Fruit fly (Drosophila melanogaster) whole organism, embryonic: ENCODE data around the gene CG10333.

Source experiments
- B-H1 ChIP-seq: fragments of 200-800 bp; sonication (Bioruptor generic); IDR thresholded peaks from 3 replicates; pipeline ENCODE4 v1.3.6; 2022; ENCODE audit warnings: missing biosample characterization, missing genetic modification characterization
- CG10209 ChIP-seq: fragments of 200-800 bp; sonication (Bioruptor generic); optimal IDR thresholded peaks from 3 replicates; lab custom pipeline; 2017; ENCODE audit warnings: missing biosample characterization, mild to moderate bottlenecking, missing genetic modification characterization, missing genetic modification reagents
- CG10274 ChIP-seq: fragments of 200-800 bp; sonication (Bioruptor generic); optimal IDR thresholded peaks from 3 replicates; lab custom pipeline; 2017; ENCODE audit warnings: missing biosample characterization, mild to moderate bottlenecking, missing genetic modification characterization
- CG10979 ChIP-seq: fragments of 200-800 bp; sonication (Bioruptor generic); optimal IDR thresholded peaks from 2 replicates; lab custom pipeline; 2018; ENCODE audit warnings: missing biosample characterization, mild to moderate bottlenecking, missing genetic modification characterization, moderate library complexity
- CG11398 ChIP-seq: fragments of 200-800 bp; sonication (Bioruptor generic); optimal IDR thresholded peaks from 2 replicates; lab custom pipeline; 2016; ENCODE audit warnings: missing biosample characterization, missing genetic modification characterization
- CG12155 ChIP-seq: fragments of 200-800 bp; sonication (Bioruptor generic); optimal IDR thresholded peaks from 3 replicates; lab custom pipeline; 2016; ENCODE audit warnings: missing biosample characterization, missing genetic modification characterization
- CG12299 ChIP-seq: fragments of 200-800 bp; sonication (Bioruptor generic); optimal IDR thresholded peaks from 2 replicates; lab custom pipeline; 2018; ENCODE audit warnings: missing biosample characterization, mild to moderate bottlenecking, missing genetic modification characterization
- CG15514 ChIP-seq: fragments of 200-800 bp; sonication (Bioruptor generic); optimal IDR thresholded peaks from 3 replicates; lab custom pipeline; 2017; ENCODE audit warnings: missing biosample characterization, missing genetic modification characterization, mild to moderate bottlenecking, moderate library complexity, missing genetic modification reagents
- CG1603 ChIP-seq: fragments of 200-800 bp; sonication (Bioruptor generic); optimal IDR thresholded peaks from 2 replicates; lab custom pipeline; 2019; ENCODE audit warnings: missing biosample characterization, mild to moderate bottlenecking, missing genetic modification characterization, moderate library complexity
- CG17385 ChIP-seq: fragments of 200-800 bp; sonication (Bioruptor generic); optimal IDR thresholded peaks from 3 replicates; lab custom pipeline; 2018; ENCODE audit warnings: missing biosample characterization, mild to moderate bottlenecking, missing genetic modification characterization
- CG1792 ChIP-seq: fragments of 200-800 bp; sonication (Bioruptor generic); optimal IDR thresholded peaks from 2 replicates; lab custom pipeline; 2016; ENCODE audit warnings: missing biosample characterization, missing genetic modification characterization
- CG1832 ChIP-seq: fragments of 200-800 bp; sonication (Bioruptor generic); optimal IDR thresholded peaks from 2 replicates; lab custom pipeline; 2017; ENCODE audit warnings: missing biosample characterization, mild to moderate bottlenecking, missing genetic modification characterization, inconsistent platforms
- CG18619 ChIP-seq: fragments of 200-800 bp; sonication (Bioruptor generic); optimal IDR thresholded peaks from 3 replicates; lab custom pipeline; 2017; ENCODE audit warnings: missing biosample characterization, mild to moderate bottlenecking, missing genetic modification characterization
- CG18764 ChIP-seq: fragments of 200-800 bp; sonication (Bioruptor generic); optimal IDR thresholded peaks from 3 replicates; lab custom pipeline; 2016; ENCODE audit warnings: missing biosample characterization, missing genetic modification characterization
- CG34224 ChIP-seq: fragments of 200-800 bp; sonication (Bioruptor generic); IDR thresholded peaks from 3 replicates; pipeline ENCODE4 v1.3.6; 2022; ENCODE audit warnings: missing biosample characterization, missing genetic modification characterization; ENCODE audit not compliant: partially characterized antibody
- CG34422 ChIP-seq: fragments of 200-800 bp; sonication (Bioruptor generic); IDR thresholded peaks from 3 replicates; pipeline ENCODE4 v1.3.6; 2022; ENCODE audit warnings: missing biosample characterization, missing genetic modification characterization
- CG4328 ChIP-seq: fragments of 200-800 bp; sonication (Bioruptor generic); optimal IDR thresholded peaks from 3 replicates; lab custom pipeline; 2017; ENCODE audit warnings: missing biosample characterization, missing genetic modification reagents, missing genetic modification characterization
- CG5180 ChIP-seq: fragments of 200-800 bp; sonication (Bioruptor generic); optimal IDR thresholded peaks from 3 replicates; lab custom pipeline; 2017; ENCODE audit warnings: missing biosample characterization, missing genetic modification characterization, mild to moderate bottlenecking, moderate library complexity, missing genetic modification reagents
- CG7357 ChIP-seq: fragments of 200-800 bp; sonication (Bioruptor generic); IDR thresholded peaks from 3 replicates; pipeline ENCODE4 v1.3.6; 2022; ENCODE audit warnings: missing biosample characterization, missing genetic modification characterization
- CG7372 ChIP-seq: fragments of 200-800 bp; sonication (Bioruptor generic); IDR thresholded peaks from 2 replicates; pipeline ENCODE4 v1.3.6; 2022; ENCODE audit warnings: missing biosample characterization, missing genetic modification characterization
- CG8388 ChIP-seq: fragments of 200-800 bp; sonication (Bioruptor generic); optimal IDR thresholded peaks from 2 replicates; lab custom pipeline; 2019; ENCODE audit warnings: missing biosample characterization, mild to moderate bottlenecking, missing genetic modification characterization, moderate library complexity
- Dad ChIP-seq: fragments of 200-800 bp; sonication (Bioruptor generic); optimal IDR thresholded peaks from 3 replicates; lab custom pipeline; 2016; ENCODE audit warnings: missing biosample characterization, missing genetic modification characterization
- Dip3 ChIP-seq: fragments of 200-800 bp; sonication (Bioruptor generic); optimal IDR thresholded peaks from 3 replicates; lab custom pipeline; 2016; ENCODE audit warnings: missing biosample characterization, missing genetic modification characterization
- Eip74EF ChIP-seq, 2 experiments: fragments of 200-800 bp in 1 of 2; fragments of >200 bp in 1 of 2; sonication (Bioruptor generic) in 1 of 2; optimal IDR thresholded peaks; 2 replicates each; lab custom pipeline; 2017 to 2019; ENCODE audit warnings: missing biosample characterization in 2 of 2, missing genetic modification characterization in 2 of 2, mild to moderate bottlenecking in 1 of 2, moderate library complexity in 1 of 2
- HLH54F ChIP-seq: fragments of 200-800 bp; sonication (Bioruptor generic); optimal IDR thresholded peaks from 3 replicates; lab custom pipeline; 2016; ENCODE audit warnings: missing biosample characterization, missing genetic modification characterization
- Lpt ChIP-seq: fragments of >200 bp; optimal IDR thresholded peaks from 2 replicates; lab custom pipeline; 2018; ENCODE audit warnings: missing biosample characterization, missing genetic modification characterization
- Mes4 ChIP-seq: fragments of 200-800 bp; sonication (Bioruptor generic); optimal IDR thresholded peaks from 2 replicates; lab custom pipeline; 2016; ENCODE audit warnings: missing biosample characterization, missing genetic modification characterization
- Mrtf ChIP-seq: fragments of 200-800 bp; sonication (Bioruptor generic); IDR thresholded peaks from 3 replicates; pipeline ENCODE4 v1.3.6; 2022; ENCODE audit warnings: missing biosample characterization, missing genetic modification characterization
- NK7.1 ChIP-seq: fragments of 200-800 bp; sonication (Bioruptor generic); optimal IDR thresholded peaks from 3 replicates; lab custom pipeline; 2016; ENCODE audit warnings: missing biosample characterization, missing genetic modification characterization
- Neu2 ChIP-seq: fragments of 200-800 bp; sonication (Bioruptor generic); optimal IDR thresholded peaks from 3 replicates; lab custom pipeline; 2016; ENCODE audit warnings: missing biosample characterization, missing genetic modification characterization, borderline replicate concordance
- Nf-YC ChIP-seq: fragments of 200-800 bp; optimal IDR thresholded peaks from 3 replicates; lab custom pipeline; 2019; ENCODE audit warnings: missing biosample characterization, mild to moderate bottlenecking, missing genetic modification characterization, moderate library complexity
- Pdp1 ChIP-seq, 2 experiments: fragments of 200-800 bp; sonication (Bioruptor generic); optimal IDR thresholded peaks; 3 replicates each; lab custom pipeline; 2016; ENCODE audit warnings: missing biosample characterization in 2 of 2, missing genetic modification characterization in 2 of 2, mild to moderate bottlenecking in 1 of 2, moderate library complexity in 1 of 2
- Poxn ChIP-seq: fragments of 200-800 bp; sonication (Bioruptor generic); IDR thresholded peaks from 2 replicates; pipeline ENCODE4 v1.3.6; 2022; ENCODE audit warnings: missing biosample characterization, missing genetic modification characterization
- Stat92E ChIP-seq, 3 experiments: fragments of >200 bp in 2 of 3; fragments of 200-800 bp in 1 of 3; sonication (Bioruptor generic) in 1 of 3; optimal IDR thresholded peaks; 2 replicates each; lab custom pipeline; 2017 to 2019; ENCODE audit warnings: missing biosample characterization in 3 of 3, missing genetic modification characterization in 3 of 3, mild to moderate bottlenecking in 1 of 3, moderate library complexity in 1 of 3
- bcd ChIP-seq: fragments of 200-800 bp; sonication (Bioruptor generic); optimal IDR thresholded peaks from 2 replicates; lab custom pipeline; 2017; ENCODE audit warnings: missing biosample characterization, mild to moderate bottlenecking, missing genetic modification characterization
- bowl ChIP-seq: fragments of 200-800 bp; sonication (Bioruptor generic); IDR thresholded peaks from 2 replicates; pipeline ENCODE4 v1.3.6; 2022; ENCODE audit warnings: missing biosample characterization, missing genetic modification characterization
- emc ChIP-seq: fragments of 200-800 bp; sonication (Bioruptor generic); optimal IDR thresholded peaks from 2 replicates; lab custom pipeline; 2016; ENCODE audit warnings: missing biosample characterization, missing genetic modification characterization
- esg ChIP-seq: fragments of 200-800 bp; sonication (Bioruptor generic); conservative IDR thresholded peaks from 2 replicates; pipeline ENCODE4 v1.3.6; 2022; ENCODE audit warnings: missing biosample characterization, missing genetic modification characterization
- eve ChIP-seq, 2 experiments: fragments of >200 bp; optimal IDR thresholded peaks; 2 replicates each; lab custom pipeline; 2017; ENCODE audit warnings: missing biosample characterization in 2 of 2, missing genetic modification characterization in 2 of 2
- eyg ChIP-seq: fragments of 200-800 bp; sonication (Bioruptor generic); optimal IDR thresholded peaks from 3 replicates; lab custom pipeline; 2016; ENCODE audit warnings: missing biosample characterization, missing genetic modification characterization
- gcm ChIP-seq: fragments of 200-800 bp; sonication (Bioruptor generic); optimal IDR thresholded peaks from 2 replicates; lab custom pipeline; 2019; ENCODE audit warnings: missing biosample characterization, mild to moderate bottlenecking, missing genetic modification characterization, moderate library complexity
- kah ChIP-seq: fragments of 200-800 bp; sonication (Bioruptor generic); optimal IDR thresholded peaks from 2 replicates; lab custom pipeline; 2018; ENCODE audit warnings: missing biosample characterization, mild to moderate bottlenecking, missing genetic modification characterization
- kay ChIP-seq: fragments of 200-800 bp; sonication (Bioruptor generic); optimal IDR thresholded peaks from 2 replicates; lab custom pipeline; 2016; ENCODE audit warnings: missing biosample characterization, missing genetic modification characterization
- pfk ChIP-seq: fragments of 200-800 bp; sonication (Bioruptor generic); optimal IDR thresholded peaks from 2 replicates; lab custom pipeline; 2018; ENCODE audit warnings: missing biosample characterization, mild to moderate bottlenecking, missing genetic modification characterization, moderate library complexity
- pnt ChIP-seq: fragments of 200-800 bp; sonication (Bioruptor generic); optimal IDR thresholded peaks from 3 replicates; lab custom pipeline; 2016; ENCODE audit warnings: missing biosample characterization, missing genetic modification characterization
- row ChIP-seq: fragments of 200-800 bp; sonication (Bioruptor generic); IDR thresholded peaks from 3 replicates; pipeline ENCODE4 v1.3.6; 2022; ENCODE audit warnings: missing biosample characterization, missing genetic modification characterization
- scrt ChIP-seq: fragments of 200-800 bp; sonication (Bioruptor generic); optimal IDR thresholded peaks from 2 replicates; lab custom pipeline; 2018; ENCODE audit warnings: missing biosample characterization, mild to moderate bottlenecking, missing genetic modification characterization, moderate library complexity
- sd ChIP-seq: fragments of 200-800 bp; sonication (Bioruptor generic); optimal IDR thresholded peaks from 3 replicates; lab custom pipeline; 2018; ENCODE audit warnings: missing biosample characterization, mild to moderate bottlenecking, missing genetic modification characterization, moderate library complexity
- sob ChIP-seq: fragments of 200-800 bp; sonication (Bioruptor generic); IDR thresholded peaks from 2 replicates; pipeline ENCODE4 v1.3.6; 2022; ENCODE audit warnings: missing biosample characterization, missing genetic modification characterization
- vfl ChIP-seq: fragments of 200-800 bp; sonication (Bioruptor generic); optimal IDR thresholded peaks from 2 replicates; lab custom pipeline; 2016; ENCODE audit warnings: missing biosample characterization, missing genetic modification characterization

CG10333 gene

DNA sequence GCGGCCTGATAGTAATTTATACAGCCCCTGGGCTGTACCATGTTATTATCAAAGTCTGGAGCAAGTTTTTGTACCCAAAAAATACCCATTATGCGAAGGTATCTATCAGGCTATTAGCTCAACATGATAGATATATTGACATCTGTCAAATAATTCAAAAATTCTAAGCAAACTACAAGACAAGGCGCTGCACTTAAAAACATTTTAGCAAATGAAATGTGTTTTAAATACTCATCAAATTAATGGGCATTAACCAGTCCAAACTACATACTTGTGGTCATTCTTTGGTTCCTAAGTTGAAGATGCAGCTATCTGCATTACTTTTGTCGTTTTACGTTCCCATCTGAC, 46.7 kb downstream of the CG10333 start (continued):
- TF ChIP-seq pfk (GFP tag; lab: Kevin White, UChicago) = no peak
- TF ChIP-seq CG8388 (GFP tag; lab: Kevin White, UChicago) = peak; percentile 88
- peak; percentile 77 for TF ChIP-seq CG1603 (tag; lab: Kevin White, UChicago)
- TF ChIP-seq CG11398 = no peak
- TF ChIP-seq CG15514 (GFP tag; lab: Kevin White, UChicago) = no peak
- peak; percentile 87 for TF ChIP-seq CG10979
- peak; percentile 52 for TF ChIP-seq Neu2 (GFP tag; lab: Kevin White, UChicago)
- peak; percentile 36; the same call in 1 of the 3 replicates for TF ChIP-seq CG7357
- TF ChIP-seq CG10209 (GFP tag; lab: Kevin White, UChicago) = peak; percentile 12
- TF ChIP-seq Nf-YC (tag; lab: Kevin White, UChicago) = no peak
- peak; percentile 59 for TF ChIP-seq kay (GFP tag; lab: Kevin White, UChicago)
- no peak for TF ChIP-seq vfl (GFP tag; lab: Kevin White, UChicago)
- TF ChIP-seq Poxn = no peak
- TF ChIP-seq sob (GFP tag; lab: Robert Waterston, UW) = peak; percentile 75
- TF ChIP-seq CG1832 (GFP tag; lab: Kevin White, UChicago) = no peak
- no peak for TF ChIP-seq Mes4 (GFP tag; lab: Kevin White, UChicago)
- TF ChIP-seq B-H1 = peak; percentile 78
- TF ChIP-seq esg (GFP tag; lab: Robert Waterston, UW) = peak; percentile 64
- TF ChIP-seq CG17385 (GFP tag; lab: Kevin White, UChicago) = peak; percentile 28
- no peak for TF ChIP-seq Lpt
- TF ChIP-seq emc (GFP tag; lab: Kevin White, UChicago) = no peak
- TF ChIP-seq kah = peak; percentile 23
- TF ChIP-seq CG7372 (GFP tag; lab: Robert Waterston, UW) = peak; percentile 31; the same call in 1 of the 2 replicates
- TF ChIP-seq pnt = peak; percentile 33
- peak; percentile 45; the same call in 1 of the 3 replicates for TF ChIP-seq Mrtf
- TF ChIP-seq Pdp1 (GFP tag; optimal IDR thresholded peaks at IDR 0.05; lab: Kevin White, UChicago) = peak; percentile 51 to 75
- TF ChIP-seq CG34422 (GFP tag; lab: Robert Waterston, UW) = peak; percentile 71; the same call in 2 of the 3 replicates
- TF ChIP-seq Stat92E (GFP tag; optimal IDR thresholded peaks at IDR 0.05; lab: Kevin White, UChicago) = peak in 1 of 3 experiments; percentile 78
- TF ChIP-seq NK7.1 (GFP tag; lab: Kevin White, UChicago) = peak; percentile 5
- TF ChIP-seq CG34224 (GFP tag; lab: Robert Waterston, UW) = no peak
- peak; percentile 63 for TF ChIP-seq CG18764 (GFP tag; lab: Kevin White, UChicago)
- TF ChIP-seq scrt (GFP tag; lab: Kevin White, UChicago) = peak; percentile 28
- TF ChIP-seq gcm = no peak
- TF ChIP-seq eyg = peak; percentile 28
- no peak for TF ChIP-seq CG4328 (GFP tag; lab: Kevin White, UChicago)
- TF ChIP-seq bowl (GFP tag; lab: Robert Waterston, UW) = no peak
- TF ChIP-seq CG18619 (GFP tag; lab: Kevin White, UChicago) = peak; percentile 38
- TF ChIP-seq Dip3 (GFP tag; lab: Kevin White, UChicago) = no peak
- peak in 1 of 2 experiments; percentile 87 for TF ChIP-seq eve (GFP tag; optimal IDR thresholded peaks at IDR 0.05; lab: Kevin White, UChicago)
- peak; percentile 51 for TF ChIP-seq CG1792 (GFP tag; lab: Kevin White, UChicago)
- TF ChIP-seq CG5180 = peak; percentile 39
- TF ChIP-seq CG10274 (GFP tag; lab: Kevin White, UChicago) = peak; percentile 44
- peak; percentile 67 for TF ChIP-seq bcd
- peak; percentile 14 for TF ChIP-seq sd (tag; lab: Kevin White, UChicago)
- no peak for TF ChIP-seq CG12155
- TF ChIP-seq CG12299 (tag; lab: Kevin White, UChicago) = no peak
- TF ChIP-seq Dad (GFP tag; lab: Kevin White, UChicago) = peak; percentile 65
- TF ChIP-seq HLH54F (GFP tag; lab: Kevin White, UChicago) = peak; percentile 27
- peak; percentile 71 for TF ChIP-seq row
- peak in 1 of 2 experiments; percentile 70 for TF ChIP-seq Eip74EF (GFP tag; optimal IDR thresholded peaks at IDR 0.05; lab: Kevin White, UChicago)
